Fruit fly (Drosophila melanogaster): ENCODE data around the gene FoxK.

DNA sequence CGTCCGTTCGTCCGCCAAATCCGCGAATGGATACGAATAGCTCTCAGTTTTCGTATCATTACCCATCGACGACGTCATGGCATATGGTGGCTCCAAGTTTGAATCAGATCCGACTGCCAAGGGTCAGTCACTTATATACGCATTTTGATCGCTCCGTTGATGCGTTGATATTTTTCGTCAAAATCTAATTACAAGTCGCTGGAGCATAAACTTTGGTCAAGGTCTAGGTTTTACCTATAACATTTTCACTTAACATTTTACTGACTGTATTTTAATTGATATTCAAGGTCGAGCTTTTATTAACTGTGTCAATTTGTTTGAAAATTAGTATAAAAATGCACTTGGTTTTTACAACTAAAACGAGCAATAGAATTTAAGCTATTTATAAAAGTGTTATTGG, 19.0 kb downstream of the FoxK start, which contains the start of gene Elo68beta:
- no peak for TF ChIP-seq Awh (GFP tag; IDR thresholded peaks at IDR 0.05)
- TF ChIP-seq ash1 (GFP tag; optimal IDR thresholded peaks at IDR 0.05): no peak
- no peak for TF ChIP-seq Gug (GFP tag; IDR thresholded peaks at IDR 0.05)
- TF ChIP-seq org-1 (GFP tag; optimal IDR thresholded peaks at IDR 0.05): no peak
- no peak for TF ChIP-seq maf-S (GFP tag; optimal IDR thresholded peaks at IDR 0.05)
- TF ChIP-seq zfh1 (GFP tag; IDR thresholded peaks at IDR 0.05): no peak
- TF ChIP-seq al (GFP tag; IDR thresholded peaks at IDR 0.05): no peak
